Worm (Caenorhabditis elegans): ENCODE data around the gene F15G9.6.

The F15G9.6 gene

ce11 chrX:9690445-9690844 is 19.1 kb upstream of the F15G9.6 start, which contains the start of gene npr-18:
TSS of gene npr-18 (plus strand) at chrX:9690745.
- no peak for TF ChIP-seq sem-2 (GFP tag; optimal IDR thresholded peaks at IDR 0.05)
- no peak for TF ChIP-seq nhr-2 (tag; optimal IDR thresholded peaks at IDR 0.05)
- no peak for TF ChIP-seq ceh-43 (GFP tag; optimal IDR thresholded peaks at IDR 0.05)
- TF ChIP-seq mls-2 (tag; optimal IDR thresholded peaks at IDR 0.05), result no peak
- no peak for TF ChIP-seq unc-39 (tag; optimal IDR thresholded peaks at IDR 0.05)
- no peak for TF ChIP-seq lsy-2 (tag; optimal IDR thresholded peaks at IDR 0.05)
- TF ChIP-seq nhr-237 (tag; optimal IDR thresholded peaks at IDR 0.05), result no peak
- TF ChIP-seq ham-2 (GFP tag; optimal IDR thresholded peaks at IDR 0.05), result no peak
- no peak for TF ChIP-seq flh-1 (GFP tag; optimal IDR thresholded peaks at IDR 0.05)
- no peak for TF ChIP-seq mab-5 (tag; optimal IDR thresholded peaks at IDR 0.05)
- TF ChIP-seq elt-3 (tag; optimal IDR thresholded peaks at IDR 0.05), result no peak
- TF ChIP-seq M03D4.4 (tag; optimal IDR thresholded peaks at IDR 0.05), result no peak
- TF ChIP-seq mep-1 (tag; optimal IDR thresholded peaks at IDR 0.05), result no peak
- no peak for TF ChIP-seq hlh-1 (tag; optimal IDR thresholded peaks at IDR 0.05)
- TF ChIP-seq nhr-12 (tag; optimal IDR thresholded peaks at IDR 0.05), result no peak
- no peak for TF ChIP-seq tbx-8 (GFP tag; optimal IDR thresholded peaks at IDR 0.05)

ce11 chrX:9697655-9698054 is 11.9 kb upstream of the F15G9.6 start:
- TF ChIP-seq unc-120 (tag; optimal IDR thresholded peaks at IDR 0.05; ENCODE audit: poor library complexity, severe bottlenecking) (no peak), ham-2 (GFP tag; optimal IDR thresholded peaks at IDR 0.05) (no peak), lsy-2 (tag; optimal IDR thresholded peaks at IDR 0.05) (no peak), lin-32 (GFP tag; optimal IDR thresholded peaks at IDR 0.05) (peak; percentile 98), nhr-76 (tag; optimal IDR thresholded peaks at IDR 0.05) (no peak), M03D4.4 (tag; optimal IDR thresholded peaks at IDR 0.05) (no peak), nhr-28 (tag; optimal IDR thresholded peaks at IDR 0.05) (no peak), elt-3 (tag; optimal IDR thresholded peaks at IDR 0.05) (no peak), snpc-4 (tag; optimal IDR thresholded peaks at IDR 0.05) (no peak), nhr-237 (tag; optimal IDR thresholded peaks at IDR 0.05) (no peak), cnd-1 (tag; optimal IDR thresholded peaks at IDR 0.05) (peak; percentile 11)

- TF ChIP-seq pha-4 (tag; optimal IDR thresholded peaks at IDR 0.05) (no peak), sem-2 (GFP tag; optimal IDR thresholded peaks at IDR 0.05) (no peak)
Measured at ce11 chrX:9698359-9698758, 11.2 kb upstream of the F15G9.6 start, which contains the start of gene dyf-7. TSS of gene dyf-7 (plus strand) at chrX:9698659.

- no peak for TF ChIP-seq ham-2 (GFP tag; optimal IDR thresholded peaks at IDR 0.05)
- no peak for TF ChIP-seq nhr-12 (tag; optimal IDR thresholded peaks at IDR 0.05)
- no peak for TF ChIP-seq snpc-4 (tag; optimal IDR thresholded peaks at IDR 0.05)
- no peak for TF ChIP-seq nhr-237 (tag; optimal IDR thresholded peaks at IDR 0.05)
- no peak for TF ChIP-seq elt-1 (tag; optimal IDR thresholded peaks at IDR 0.05; ENCODE audit: borderline replicate concordance, insufficient read depth)
- TF ChIP-seq sem-2 (GFP tag; optimal IDR thresholded peaks at IDR 0.05), result no peak
- no peak for TF ChIP-seq nhr-2 (tag; optimal IDR thresholded peaks at IDR 0.05)
- no peak for TF ChIP-seq zip-8 (tag; optimal IDR thresholded peaks at IDR 0.05)
- no peak for TF ChIP-seq unc-39 (tag; optimal IDR thresholded peaks at IDR 0.05)
- no peak for TF ChIP-seq ceh-43 (GFP tag; optimal IDR thresholded peaks at IDR 0.05)
- TF ChIP-seq nhr-76 (tag; optimal IDR thresholded peaks at IDR 0.05), result no peak
- TF ChIP-seq sptf-1 (tag; optimal IDR thresholded peaks at IDR 0.05), result no peak
- TF ChIP-seq lin-32 (GFP tag; optimal IDR thresholded peaks at IDR 0.05), result peak; percentile 62
- TF ChIP-seq mab-5 (tag; optimal IDR thresholded peaks at IDR 0.05), result no peak
- no peak for TF ChIP-seq blmp-1 (tag; optimal IDR thresholded peaks at IDR 0.05)
- TF ChIP-seq ces-1 (GFP tag; optimal IDR thresholded peaks at IDR 0.05), result peak; percentile 22
- no peak for TF ChIP-seq ztf-11 (tag; optimal IDR thresholded peaks at IDR 0.05)
- TF ChIP-seq tbx-8 (GFP tag; optimal IDR thresholded peaks at IDR 0.05), result no peak
- TF ChIP-seq mep-1 (tag; optimal IDR thresholded peaks at IDR 0.05), result no peak
- TF ChIP-seq drap-1 (GFP tag; optimal IDR thresholded peaks at IDR 0.05), result no peak
- TF ChIP-seq cnd-1 (tag; optimal IDR thresholded peaks at IDR 0.05), result peak; percentile 73
- TF ChIP-seq pha-4 (tag; optimal IDR thresholded peaks at IDR 0.05), result no peak
- TF ChIP-seq M03D4.4 (tag; optimal IDR thresholded peaks at IDR 0.05), result no peak
- no peak for TF ChIP-seq hlh-1 (tag; optimal IDR thresholded peaks at IDR 0.05)
Measured at ce11 chrX:9702790-9703189, 6.8 kb upstream of the F15G9.6 start.

- no peak for TF ChIP-seq mep-1 (tag; optimal IDR thresholded peaks at IDR 0.05)
- TF ChIP-seq ces-1 (GFP tag; optimal IDR thresholded peaks at IDR 0.05), result peak; percentile 60
- TF ChIP-seq sptf-1 (tag; optimal IDR thresholded peaks at IDR 0.05), result no peak
Measured at ce11 chrX:9705257-9706035, 4.1 kb upstream of the F15G9.6 start.
